Fruit fly (Drosophila melanogaster) whole organism, embryonic: ENCODE results near the gene CG10031.

Experiments used
- Abd-B ChIP-seq: fragments of 200-800 bp; sonication (Bioruptor generic); optimal IDR thresholded peaks from 2 replicates; lab custom pipeline; 2018; ENCODE audit warnings: missing biosample characterization, mild to moderate bottlenecking, missing genetic modification characterization, moderate library complexity
- Asciz ChIP-seq: fragments of 200-800 bp; sonication (Bioruptor generic); optimal IDR thresholded peaks from 2 replicates; lab custom pipeline; 2017; ENCODE audit warnings: missing biosample characterization, mild to moderate bottlenecking, missing genetic modification characterization, missing genetic modification reagents
- Bteb2 ChIP-seq: fragments of 200-800 bp; sonication (Bioruptor generic); optimal IDR thresholded peaks from 2 replicates; lab custom pipeline; 2016; ENCODE audit warnings: missing biosample characterization, missing genetic modification characterization
- CG10147 ChIP-seq: fragments of 200-800 bp; sonication (Bioruptor generic); optimal IDR thresholded peaks from 2 replicates; lab custom pipeline; 2019; ENCODE audit warnings: missing biosample characterization, mild to moderate bottlenecking, missing genetic modification characterization, moderate library complexity
- CG10321 ChIP-seq: fragments of 200-800 bp; sonication (Bioruptor generic); IDR thresholded peaks from 2 replicates; pipeline ENCODE4 v1.3.6; 2022; ENCODE audit warnings: missing biosample characterization, missing genetic modification characterization
- CG10959 ChIP-seq: fragments of 200-800 bp; sonication (Bioruptor generic); IDR thresholded peaks from 2 replicates; pipeline ENCODE4 v1.3.6; 2022; ENCODE audit warnings: missing biosample characterization, missing genetic modification characterization
- CG11093 ChIP-seq: fragments of 200-800 bp; sonication (Bioruptor generic); IDR thresholded peaks from 3 replicates; pipeline ENCODE4 v1.3.6; 2022; ENCODE audit warnings: missing biosample characterization, missing genetic modification characterization
- CG12219 ChIP-seq: fragments of 200-800 bp; sonication (Bioruptor generic); optimal IDR thresholded peaks from 3 replicates; lab custom pipeline; 2018; ENCODE audit warnings: missing biosample characterization, mild to moderate bottlenecking, missing genetic modification characterization
- CG1602 ChIP-seq: fragments of 200-800 bp; sonication (Bioruptor generic); optimal IDR thresholded peaks from 3 replicates; lab custom pipeline; 2016; ENCODE audit warnings: missing biosample characterization, missing genetic modification characterization
- CG16863 ChIP-seq: fragments of 200-800 bp; sonication (Bioruptor generic); optimal IDR thresholded peaks from 3 replicates; lab custom pipeline; 2016; ENCODE audit warnings: missing biosample characterization, missing genetic modification characterization
- CG18599 ChIP-seq: fragments of 200-800 bp; sonication (Bioruptor generic); optimal IDR thresholded peaks from 3 replicates; lab custom pipeline; 2017; ENCODE audit warnings: missing biosample characterization, missing genetic modification characterization, mild to moderate bottlenecking, moderate library complexity, missing genetic modification reagents
- CG5245 ChIP-seq: fragments of 200-800 bp; sonication (Bioruptor generic); optimal IDR thresholded peaks from 3 replicates; lab custom pipeline; 2016; ENCODE audit warnings: missing biosample characterization, missing genetic modification characterization
- CG6683 ChIP-seq: fragments of 200-800 bp; sonication (Bioruptor generic); optimal IDR thresholded peaks from 2 replicates; lab custom pipeline; 2017; ENCODE audit warnings: missing biosample characterization, mild to moderate bottlenecking, missing genetic modification characterization, missing genetic modification reagents
- CG7745 ChIP-seq: fragments of 200-800 bp; sonication (Bioruptor generic); optimal IDR thresholded peaks from 2 replicates; lab custom pipeline; 2018; ENCODE audit warnings: missing biosample characterization, mild to moderate bottlenecking, missing genetic modification characterization, moderate library complexity
- CG7839 ChIP-seq: fragments of 200-800 bp; sonication (Bioruptor generic); optimal IDR thresholded peaks from 3 replicates; lab custom pipeline; 2018; ENCODE audit warnings: missing biosample characterization, mild to moderate bottlenecking, missing genetic modification characterization, moderate library complexity
- CG7963 ChIP-seq: fragments of 200-800 bp; sonication (Bioruptor generic); IDR thresholded peaks from 3 replicates; pipeline ENCODE4 v1.3.6; 2022; ENCODE audit warnings: missing biosample characterization, missing genetic modification characterization; ENCODE audit not compliant: partially characterized antibody
- CG7987 ChIP-seq: fragments of 200-800 bp; sonication (Bioruptor generic); optimal IDR thresholded peaks from 2 replicates; lab custom pipeline; 2018; ENCODE audit warnings: missing biosample characterization, mild to moderate bottlenecking, missing genetic modification characterization, moderate library complexity
- CG8765 ChIP-seq: fragments of 200-800 bp; sonication (Bioruptor generic); IDR thresholded peaks from 2 replicates; pipeline ENCODE4 v1.3.6; 2022; ENCODE audit warnings: missing biosample characterization, missing genetic modification characterization
- CG9437 ChIP-seq: fragments of 200-800 bp; sonication (Bioruptor generic); optimal IDR thresholded peaks from 2 replicates; lab custom pipeline; 2018; ENCODE audit warnings: missing biosample characterization, mild to moderate bottlenecking, missing genetic modification characterization
- CG9876 ChIP-seq: fragments of 200-800 bp; sonication (Bioruptor generic); optimal IDR thresholded peaks from 2 replicates; lab custom pipeline; 2016; ENCODE audit warnings: missing biosample characterization, missing genetic modification characterization
- CoRest ChIP-seq: fragments of 200-800 bp; sonication (Bioruptor generic); optimal IDR thresholded peaks from 3 replicates; lab custom pipeline; 2018; ENCODE audit warnings: missing biosample characterization, mild to moderate bottlenecking, missing genetic modification characterization, moderate library complexity
- E2f1 ChIP-seq: fragments of 200-800 bp; sonication (Bioruptor generic); IDR thresholded peaks from 2 replicates; pipeline ENCODE4 v1.3.6; 2022; ENCODE audit warnings: missing biosample characterization, missing genetic modification characterization
- H15 ChIP-seq: fragments of 200-800 bp; sonication (Bioruptor generic); IDR thresholded peaks from 3 replicates; pipeline ENCODE4 v1.3.6; 2022; ENCODE audit warnings: missing biosample characterization, missing genetic modification characterization
- Hand ChIP-seq: fragments of 200-800 bp; sonication (Bioruptor generic); optimal IDR thresholded peaks from 2 replicates; lab custom pipeline; 2017; ENCODE audit warnings: mild to moderate bottlenecking, missing biosample characterization, missing genetic modification reagents, missing genetic modification characterization
- MESR4 ChIP-seq: fragments of 200-800 bp; sonication (Bioruptor generic); optimal IDR thresholded peaks from 2 replicates; lab custom pipeline; 2018; ENCODE audit warnings: missing biosample characterization, mild to moderate bottlenecking, missing genetic modification characterization, moderate library complexity
- NC2α ChIP-seq: fragments of 200-800 bp; sonication (Bioruptor generic); optimal IDR thresholded peaks from 2 replicates; lab custom pipeline; 2016; ENCODE audit warnings: missing biosample characterization, missing genetic modification characterization
- Nf-YA ChIP-seq: fragments of 200-800 bp; sonication (Bioruptor generic); IDR thresholded peaks from 2 replicates; pipeline ENCODE4 v1.3.6; 2022; ENCODE audit warnings: missing biosample characterization, missing genetic modification characterization
- Oli ChIP-seq: fragments of 200-800 bp; sonication (Bioruptor generic); optimal IDR thresholded peaks from 2 replicates; lab custom pipeline; 2018; ENCODE audit warnings: missing biosample characterization, mild to moderate bottlenecking, missing genetic modification characterization, moderate library complexity
- Sry-β ChIP-seq: fragments of 200-800 bp; sonication (Bioruptor generic); optimal IDR thresholded peaks from 2 replicates; lab custom pipeline; 2018; ENCODE audit warnings: missing biosample characterization, mild to moderate bottlenecking, missing genetic modification characterization, moderate library complexity
- Trl ChIP-seq, 3 experiments: fragments of >200 bp in 2 of 3; fragments of 200-800 bp in 1 of 3; sonication (Bioruptor generic) in 1 of 3; optimal IDR thresholded peaks; 2 replicates in 1 of 3; 3 replicates in 2 of 3; lab custom pipeline; 2016 to 2017; ENCODE audit warnings: missing biosample characterization in 1 of 3, missing genetic modification characterization in 1 of 3
- Usf ChIP-seq: fragments of 200-800 bp; sonication (Bioruptor generic); optimal IDR thresholded peaks from 2 replicates; lab custom pipeline; 2017; ENCODE audit warnings: missing genotype, missing biosample characterization, missing genetic modification characterization
- Xbp1 ChIP-seq: fragments of 200-800 bp; sonication (Bioruptor generic); optimal IDR thresholded peaks from 3 replicates; lab custom pipeline; 2016; ENCODE audit warnings: missing biosample characterization, mild to moderate bottlenecking, missing genetic modification characterization
- Xrp1 ChIP-seq: fragments of 200-800 bp; sonication (Bioruptor generic); IDR thresholded peaks from 2 replicates; pipeline ENCODE4 v1.3.6; 2022; ENCODE audit warnings: missing biosample characterization, missing genetic modification characterization
- al ChIP-seq: fragments of 200-800 bp; sonication (Bioruptor generic); IDR thresholded peaks from 2 replicates; pipeline ENCODE4 v1.3.6; 2022; ENCODE audit warnings: missing biosample characterization, missing genetic modification characterization
- ara ChIP-seq: fragments of 200-800 bp; sonication (Bioruptor generic); IDR thresholded peaks from 2 replicates; pipeline ENCODE4 v1.3.6; 2022; ENCODE audit warnings: missing biosample characterization, missing genetic modification characterization
- dmrt99B ChIP-seq: fragments of 200-800 bp; sonication (Bioruptor generic); optimal IDR thresholded peaks from 2 replicates; lab custom pipeline; 2018; ENCODE audit warnings: missing biosample characterization, mild to moderate bottlenecking, missing genetic modification characterization, moderate library complexity
- fd3F ChIP-seq: fragments of 200-800 bp; sonication (Bioruptor generic); optimal IDR thresholded peaks from 2 replicates; lab custom pipeline; 2018; ENCODE audit warnings: missing biosample characterization, mild to moderate bottlenecking, missing genetic modification characterization, moderate library complexity
- jigr1 ChIP-seq: fragments of 200-800 bp; sonication (Bioruptor generic); IDR thresholded peaks from 3 replicates; pipeline ENCODE4 v1.3.6; 2022; ENCODE audit warnings: missing biosample characterization, missing genetic modification characterization
- mld ChIP-seq: fragments of 200-800 bp; sonication (Bioruptor generic); IDR thresholded peaks from 3 replicates; pipeline ENCODE4 v1.3.6; 2022; ENCODE audit warnings: missing biosample characterization, missing genetic modification characterization; ENCODE audit not compliant: partially characterized antibody
- p53 ChIP-seq: fragments of 200-800 bp; sonication (Bioruptor generic); optimal IDR thresholded peaks from 2 replicates; lab custom pipeline; 2016; ENCODE audit warnings: missing biosample characterization, missing genetic modification characterization
- pb ChIP-seq: fragments of 200-800 bp; sonication (Bioruptor generic); optimal IDR thresholded peaks from 3 replicates; lab custom pipeline; 2016; ENCODE audit warnings: missing biosample characterization, missing genetic modification characterization
- prd ChIP-seq, 3 experiments: fragments of >200 bp in 2 of 3; fragments of 200-800 bp in 1 of 3; sonication (Bioruptor generic) in 1 of 3; optimal IDR thresholded peaks in 2 of 3; IDR thresholded peaks in 1 of 3; 2 replicates in 2 of 3; 3 replicates in 1 of 3; pipeline versions ENCODE4 v1.3.6 to Lab custom; 2017 to 2022; ENCODE audit warnings: missing biosample characterization in 1 of 3, missing genetic modification characterization in 1 of 3
- sens ChIP-seq: fragments of 200-800 bp; sonication (Bioruptor generic); peaks from one replicate; lab custom pipeline; 2016; ENCODE audit warnings: missing biosample characterization, missing genetic modification characterization
- sima ChIP-seq: fragments of 200-800 bp; sonication (Bioruptor generic); optimal IDR thresholded peaks from 2 replicates; lab custom pipeline; 2016; ENCODE audit warnings: missing biosample characterization, missing genetic modification characterization
- stwl ChIP-seq: fragments of 200-800 bp; sonication (Bioruptor generic); optimal IDR thresholded peaks from 3 replicates; lab custom pipeline; 2018; ENCODE audit warnings: missing biosample characterization, mild to moderate bottlenecking, missing genetic modification characterization, moderate library complexity
- tx ChIP-seq: fragments of 200-800 bp; sonication (Bioruptor generic); optimal IDR thresholded peaks from 2 replicates; lab custom pipeline; 2016; ENCODE audit warnings: missing biosample characterization, missing genetic modification characterization
- vvl ChIP-seq: fragments of 200-800 bp; sonication (Bioruptor generic); IDR thresholded peaks from 2 replicates; pipeline ENCODE4 v1.3.6; 2022; ENCODE audit warnings: missing biosample characterization, missing genetic modification characterization

CG10031 gene

DNA sequence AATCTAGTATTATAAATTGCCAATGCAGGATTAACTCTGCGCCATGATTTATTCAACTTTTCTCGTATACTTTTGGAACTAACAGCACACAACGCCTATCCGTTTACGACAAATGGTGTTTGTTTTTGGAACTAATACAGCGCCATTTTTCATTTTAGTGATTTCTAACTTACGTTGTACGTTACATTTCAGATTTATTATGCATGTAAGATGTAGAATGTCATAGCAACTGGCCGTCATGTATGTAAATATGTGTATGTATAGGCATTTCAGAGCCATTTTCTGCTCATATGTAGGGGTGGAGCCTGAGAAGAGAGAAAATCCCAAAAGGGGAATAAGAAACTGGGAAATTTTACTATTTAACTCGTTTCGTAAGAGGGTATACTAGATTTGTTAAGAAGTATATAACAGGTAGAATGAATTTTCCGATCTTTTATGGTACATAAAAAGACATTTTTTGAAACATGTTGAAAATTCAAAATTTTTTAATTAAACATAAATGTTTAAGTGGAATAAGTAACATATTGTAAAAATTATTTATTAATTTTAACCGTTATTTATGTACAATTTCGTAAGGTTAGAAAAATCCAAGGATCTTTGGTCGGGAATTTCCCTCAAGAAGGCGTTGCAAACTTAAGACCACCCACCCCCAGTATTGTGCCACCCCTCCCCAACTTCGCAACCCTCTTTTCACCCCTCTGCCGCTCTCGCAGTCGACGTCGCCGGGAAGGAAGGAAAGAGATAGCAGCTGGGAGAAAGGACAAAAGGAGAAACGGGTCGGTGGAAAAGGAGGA lies 41.3 kb downstream of the CG10031 start (continued):
- TF ChIP-seq ara (GFP tag; lab: Robert Waterston, UW) (peak; percentile 64), CG7839 (tag; lab: Kevin White, UChicago) (peak; percentile 50), CG10959 (GFP tag; lab: Robert Waterston, UW) (no peak), p53 (GFP tag; lab: Kevin White, UChicago) (peak; percentile 51), MESR4 (GFP tag; lab: Kevin White, UChicago) (no peak), Xrp1 (GFP tag; lab: Robert Waterston, UW) (no peak; the same call in 1 of the 2 replicates), CG7745 (tag; lab: Kevin White, UChicago) (peak; percentile 63), Asciz (GFP tag; lab: Kevin White, UChicago) (peak; percentile 8), CG9876 (GFP tag; lab: Kevin White, UChicago) (peak; percentile 52), dmrt99B (tag; lab: Kevin White, UChicago) (peak; percentile 40), H15 (peak; percentile 35; the same call in 1 of the 3 replicates), Oli (tag; lab: Kevin White, UChicago) (no peak), CG9437 (GFP tag; lab: Kevin White, UChicago) (no peak), sens (GFP tag; lab: Kevin White, UChicago) (peak; percentile 95), CG10147 (GFP tag; lab: Kevin White, UChicago) (peak; percentile 30), prd (optimal IDR thresholded peaks at IDR 0.05; lab: Kevin White, UChicago) (no peak), prd (GFP tag; IDR thresholded peaks at IDR 0.05; lab: Robert Waterston, UW) (peak; percentile 72), CoRest (tag; lab: Kevin White, UChicago) (peak; percentile 58), Trl (optimal IDR thresholded peaks at IDR 0.05; lab: Kevin White, UChicago) (peak; percentile 48 to 60), Trl (GFP tag; optimal IDR thresholded peaks at IDR 0.05; lab: Kevin White, UChicago) (peak; percentile 74), Hand (no peak), CG11093 (GFP tag; lab: Robert Waterston, UW) (0 out of 3 replicates have a peak, but pooled peaks have one; percentile 31), CG6683 (GFP tag; lab: Kevin White, UChicago) (no peak), Abd-B (GFP tag; lab: Kevin White, UChicago) (peak; percentile 53), sima (GFP tag; lab: Kevin White, UChicago) (no peak), fd3F (GFP tag; lab: Kevin White, UChicago) (no peak), tx (GFP tag; lab: Kevin White, UChicago) (peak; percentile 56), stwl (peak; percentile 69), CG7987 (GFP tag; lab: Kevin White, UChicago) (peak; percentile 75), CG8765 (GFP tag; lab: Robert Waterston, UW) (no peak), CG18599 (GFP tag; lab: Kevin White, UChicago) (peak; percentile 48), Usf (no peak), al (GFP tag; lab: Robert Waterston, UW) (0 out of 2 replicates have a peak, but pooled peaks have one; percentile 3), vvl (GFP tag; lab: Robert Waterston, UW) (peak; percentile 68), CG12219 (GFP tag; lab: Kevin White, UChicago) (no peak), CG10321 (GFP tag; lab: Robert Waterston, UW) (peak; percentile 69), CG1602 (GFP tag; lab: Kevin White, UChicago) (peak; percentile 23), Bteb2 (GFP tag; lab: Kevin White, UChicago) (peak; percentile 33), mld (GFP tag; lab: Robert Waterston, UW) (no peak), jigr1 (no peak), E2f1 (GFP tag; lab: Robert Waterston, UW) (0 out of 2 replicates have a peak, but pooled peaks have one; percentile 19), pb (GFP tag; lab: Kevin White, UChicago) (no peak), NC2α (peak; percentile 33), CG16863 (GFP tag; lab: Kevin White, UChicago) (peak; percentile 59), CG7963 (GFP tag; lab: Robert Waterston, UW) (no peak), CG5245 (peak; percentile 74), Nf-YA (no peak), Sry-β (GFP tag; lab: Kevin White, UChicago) (no peak), Xbp1 (GFP tag; lab: Kevin White, UChicago) (peak; percentile 77)
